Fruit fly (Drosophila melanogaster) whole organism, embryonic: ENCODE results near the gene CG13097.

Source experiments
- Ada2b ChIP-seq: fragments of 200-800 bp; sonication (Bioruptor generic); IDR thresholded peaks from 2 replicates; pipeline ENCODE4 v1.3.6; 2022; ENCODE audit warnings: missing biosample characterization, missing genetic modification characterization
- Asciz ChIP-seq: fragments of 200-800 bp; sonication (Bioruptor generic); optimal IDR thresholded peaks from 2 replicates; lab custom pipeline; 2017; ENCODE audit warnings: missing biosample characterization, mild to moderate bottlenecking, missing genetic modification characterization, missing genetic modification reagents
- Atf3 ChIP-seq: fragments of 200-800 bp; sonication (Bioruptor generic); optimal IDR thresholded peaks from 3 replicates; lab custom pipeline; 2016; ENCODE audit warnings: missing biosample characterization, missing genetic modification characterization
- Awh ChIP-seq: fragments of 200-800 bp; sonication (Bioruptor generic); IDR thresholded peaks from 2 replicates; pipeline ENCODE4, ENCODE4 v1.3.6; 2022; ENCODE audit warnings: missing biosample characterization, missing genetic modification characterization
- CG10274 ChIP-seq: fragments of 200-800 bp; sonication (Bioruptor generic); optimal IDR thresholded peaks from 3 replicates; lab custom pipeline; 2017; ENCODE audit warnings: missing biosample characterization, mild to moderate bottlenecking, missing genetic modification characterization
- CG10321 ChIP-seq: fragments of 200-800 bp; sonication (Bioruptor generic); IDR thresholded peaks from 2 replicates; pipeline ENCODE4 v1.3.6; 2022; ENCODE audit warnings: missing biosample characterization, missing genetic modification characterization
- CG12391 ChIP-seq: fragments of 200-800 bp; sonication (Bioruptor generic); optimal IDR thresholded peaks from 3 replicates; lab custom pipeline; 2018; ENCODE audit warnings: missing biosample characterization, mild to moderate bottlenecking, missing genetic modification characterization, moderate library complexity
- CG13424 ChIP-seq: fragments of 200-800 bp; sonication (Bioruptor generic); optimal IDR thresholded peaks from 2 replicates; lab custom pipeline; 2019; ENCODE audit warnings: missing biosample characterization, mild to moderate bottlenecking, missing genetic modification characterization, moderate library complexity
- CG13624 ChIP-seq: fragments of 200-800 bp; sonication (Bioruptor generic); optimal IDR thresholded peaks from 2 replicates; lab custom pipeline; 2016; ENCODE audit warnings: missing biosample characterization, missing genetic modification characterization
- CG15269 ChIP-seq: fragments of 200-800 bp; sonication (Bioruptor generic); optimal IDR thresholded peaks from 2 replicates; lab custom pipeline; 2018; ENCODE audit warnings: missing biosample characterization, mild to moderate bottlenecking, missing genetic modification characterization, moderate library complexity
- CG15514 ChIP-seq: fragments of 200-800 bp; sonication (Bioruptor generic); optimal IDR thresholded peaks from 3 replicates; lab custom pipeline; 2017; ENCODE audit warnings: missing biosample characterization, missing genetic modification characterization, mild to moderate bottlenecking, moderate library complexity, missing genetic modification reagents
- CG17568 ChIP-seq: fragments of 200-800 bp; sonication (Bioruptor generic); optimal IDR thresholded peaks from 2 replicates; lab custom pipeline; 2018; ENCODE audit warnings: missing biosample characterization, mild to moderate bottlenecking, missing genetic modification characterization, moderate library complexity
- CG1792 ChIP-seq: fragments of 200-800 bp; sonication (Bioruptor generic); optimal IDR thresholded peaks from 2 replicates; lab custom pipeline; 2016; ENCODE audit warnings: missing biosample characterization, missing genetic modification characterization
- CG18262 ChIP-seq: fragments of 200-800 bp; optimal IDR thresholded peaks from 3 replicates; lab custom pipeline; 2019; ENCODE audit warnings: missing biosample characterization, mild to moderate bottlenecking, missing genetic modification characterization, moderate library complexity
- CG2678 ChIP-seq: fragments of 200-800 bp; sonication (Bioruptor generic); optimal IDR thresholded peaks from 3 replicates; lab custom pipeline; 2019; ENCODE audit warnings: missing biosample characterization, mild to moderate bottlenecking, missing genetic modification characterization, moderate library complexity
- CG3838 ChIP-seq: fragments of 200-800 bp; sonication (Bioruptor generic); optimal IDR thresholded peaks from 3 replicates; lab custom pipeline; 2016; ENCODE audit warnings: missing biosample characterization, missing genetic modification characterization
- CG5180 ChIP-seq: fragments of 200-800 bp; sonication (Bioruptor generic); optimal IDR thresholded peaks from 3 replicates; lab custom pipeline; 2017; ENCODE audit warnings: missing biosample characterization, missing genetic modification characterization, mild to moderate bottlenecking, moderate library complexity, missing genetic modification reagents
- CG6272 ChIP-seq: fragments of 200-800 bp; sonication (Bioruptor generic); IDR thresholded peaks from 2 replicates; pipeline ENCODE4 v1.3.6; 2022; ENCODE audit warnings: missing biosample characterization, missing genetic modification characterization
- CG6683 ChIP-seq: fragments of 200-800 bp; sonication (Bioruptor generic); optimal IDR thresholded peaks from 2 replicates; lab custom pipeline; 2017; ENCODE audit warnings: missing biosample characterization, mild to moderate bottlenecking, missing genetic modification characterization, missing genetic modification reagents
- CG6813 ChIP-seq: fragments of 200-800 bp; sonication (Bioruptor generic); optimal IDR thresholded peaks from 2 replicates; lab custom pipeline; 2017; ENCODE audit warnings: missing biosample characterization, missing genetic modification characterization, mild to moderate bottlenecking, moderate library complexity, missing genetic modification reagents
- CG7271 ChIP-seq: fragments of 200-800 bp; sonication (Bioruptor generic); optimal IDR thresholded peaks from 2 replicates; lab custom pipeline; 2018; ENCODE audit warnings: missing biosample characterization, mild to moderate bottlenecking, missing genetic modification characterization, moderate library complexity
- CG7372 ChIP-seq: fragments of 200-800 bp; sonication (Bioruptor generic); IDR thresholded peaks from 2 replicates; pipeline ENCODE4 v1.3.6; 2022; ENCODE audit warnings: missing biosample characterization, missing genetic modification characterization
- CG7963 ChIP-seq: fragments of 200-800 bp; sonication (Bioruptor generic); IDR thresholded peaks from 3 replicates; pipeline ENCODE4 v1.3.6; 2022; ENCODE audit warnings: missing biosample characterization, missing genetic modification characterization; ENCODE audit not compliant: partially characterized antibody
- CG9876 ChIP-seq: fragments of 200-800 bp; sonication (Bioruptor generic); optimal IDR thresholded peaks from 2 replicates; lab custom pipeline; 2016; ENCODE audit warnings: missing biosample characterization, missing genetic modification characterization
- Dfd ChIP-seq, 2 experiments: fragments of >200 bp; optimal IDR thresholded peaks; 2 replicates each; lab custom pipeline; 2017; ENCODE audit warnings: missing biosample characterization in 2 of 2, missing genetic modification characterization in 2 of 2
- Fer1 ChIP-seq: fragments of 200-800 bp; sonication (Bioruptor generic); optimal IDR thresholded peaks from 2 replicates; lab custom pipeline; 2017; ENCODE audit warnings: missing biosample characterization, mild to moderate bottlenecking, missing genetic modification characterization
- Gsc ChIP-seq: fragments of 200-800 bp; sonication (Bioruptor generic); IDR thresholded peaks from 2 replicates; pipeline ENCODE4 v1.3.6; 2022; ENCODE audit warnings: missing biosample characterization, missing genetic modification characterization
- Hmr ChIP-seq: fragments of 200-800 bp; sonication (Bioruptor generic); optimal IDR thresholded peaks from 3 replicates; lab custom pipeline; 2017; ENCODE audit warnings: mild to moderate bottlenecking, missing biosample characterization, missing genetic modification reagents, missing genetic modification characterization
- Side ChIP-seq: fragments of 200-800 bp; sonication (Bioruptor generic); optimal IDR thresholded peaks from 2 replicates; lab custom pipeline; 2016; ENCODE audit warnings: missing biosample characterization, missing genetic modification characterization
- Sin3A ChIP-seq: fragments of >200 bp; optimal IDR thresholded peaks from 2 replicates; lab custom pipeline; 2018
- Sox100B ChIP-seq: fragments of 200-800 bp; sonication (Bioruptor generic); optimal IDR thresholded peaks from 3 replicates; lab custom pipeline; 2018; ENCODE audit warnings: missing biosample characterization, mild to moderate bottlenecking, missing genetic modification characterization
- cato ChIP-seq: fragments of 200-800 bp; sonication (Bioruptor generic); optimal IDR thresholded peaks from 2 replicates; lab custom pipeline; 2016; ENCODE audit warnings: missing biosample characterization, missing genetic modification characterization, borderline replicate concordance
- disco-r ChIP-seq: fragments of 200-800 bp; sonication (Bioruptor generic); optimal IDR thresholded peaks from 2 replicates; lab custom pipeline; 2016; ENCODE audit warnings: missing biosample characterization, missing genetic modification characterization
- ewg ChIP-seq: fragments of 200-800 bp; sonication (Bioruptor generic); optimal IDR thresholded peaks from 3 replicates; lab custom pipeline; 2017; ENCODE audit warnings: mild to moderate bottlenecking, missing biosample characterization, missing genetic modification reagents, missing genetic modification characterization
- exex ChIP-seq: fragments of 200-800 bp; sonication (Bioruptor generic); optimal IDR thresholded peaks from 4 replicates; lab custom pipeline; 2018; ENCODE audit warnings: missing biosample characterization, mild to moderate bottlenecking, missing genetic modification characterization, moderate library complexity
- fd64A ChIP-seq: fragments of 200-800 bp; sonication (Bioruptor generic); optimal IDR thresholded peaks from 3 replicates; lab custom pipeline; 2018; ENCODE audit warnings: missing biosample characterization, mild to moderate bottlenecking, missing genetic modification characterization
- grau ChIP-seq: fragments of 200-800 bp; optimal IDR thresholded peaks from 3 replicates; lab custom pipeline; 2019; ENCODE audit warnings: missing biosample characterization, mild to moderate bottlenecking, missing genetic modification characterization, moderate library complexity
- gt ChIP-seq: fragments of 200-800 bp; sonication (Bioruptor generic); IDR thresholded peaks from 2 replicates; pipeline ENCODE4 v1.3.6; 2022; ENCODE audit warnings: missing biosample characterization, missing genetic modification characterization
- maf-S ChIP-seq: fragments of 200-800 bp; sonication (Bioruptor generic); optimal IDR thresholded peaks from 2 replicates; lab custom pipeline; 2016; ENCODE audit warnings: missing biosample characterization, missing genetic modification characterization
- pho ChIP-seq: fragments of 200-800 bp; sonication (Bioruptor generic); optimal IDR thresholded peaks from 2 replicates; lab custom pipeline; 2016; ENCODE audit warnings: missing biosample characterization, missing genetic modification characterization
- repo ChIP-seq: fragments of 200-800 bp; sonication (Bioruptor generic); optimal IDR thresholded peaks from 2 replicates; lab custom pipeline; 2016; ENCODE audit warnings: missing biosample characterization, missing genetic modification characterization
- run ChIP-seq: fragments of 200-800 bp; sonication (Bioruptor generic); optimal IDR thresholded peaks from 3 replicates; lab custom pipeline; 2018; ENCODE audit warnings: missing biosample characterization, mild to moderate bottlenecking, missing genetic modification characterization
- shn ChIP-seq: fragments of 200-800 bp; sonication (Bioruptor generic); optimal IDR thresholded peaks from 3 replicates; lab custom pipeline; 2016; ENCODE audit warnings: missing biosample characterization, missing genetic modification characterization
- slp2 ChIP-seq: fragments of 200-800 bp; sonication (Bioruptor generic); optimal IDR thresholded peaks from 2 replicates; lab custom pipeline; 2016; ENCODE audit warnings: missing biosample characterization, missing genetic modification characterization
- stc ChIP-seq: fragments of 200-800 bp; sonication (Bioruptor generic); IDR thresholded peaks from 2 replicates; pipeline ENCODE4 v1.3.6; 2022; ENCODE audit warnings: missing biosample characterization, missing genetic modification characterization
- sug ChIP-seq: fragments of 200-800 bp; optimal IDR thresholded peaks from 2 replicates; lab custom pipeline; 2019; ENCODE audit warnings: missing biosample characterization, mild to moderate bottlenecking, missing genetic modification characterization, moderate library complexity
- vfl ChIP-seq: fragments of 200-800 bp; sonication (Bioruptor generic); optimal IDR thresholded peaks from 2 replicates; lab custom pipeline; 2016; ENCODE audit warnings: missing biosample characterization, missing genetic modification characterization
- zf30C ChIP-seq: fragments of 200-800 bp; sonication (Bioruptor generic); optimal IDR thresholded peaks from 3 replicates; lab custom pipeline; 2018; ENCODE audit warnings: missing biosample characterization, mild to moderate bottlenecking, missing genetic modification characterization
- zfh2 ChIP-seq: fragments of 200-800 bp; sonication (Bioruptor generic); optimal IDR thresholded peaks from 2 replicates; lab custom pipeline; 2016; ENCODE audit warnings: missing biosample characterization, missing genetic modification characterization

Gene CG13097

dm6 chr2L:8534515-8535295, 20.0 kb upstream of the CG13097 start (continued):
- no peak for TF ChIP-seq exex
- peak; percentile 91 for TF ChIP-seq CG5180 (GFP tag; lab: Kevin White, UChicago)
- TF ChIP-seq Dfd (GFP tag; optimal IDR thresholded peaks at IDR 0.05; lab: Kevin White, UChicago): no peak
- peak; percentile 98 for TF ChIP-seq stc (GFP tag; lab: Robert Waterston, UW)
- peak; percentile 94 for TF ChIP-seq CG7372 (GFP tag; lab: Robert Waterston, UW)
- TF ChIP-seq gt (GFP tag; lab: Robert Waterston, UW): peak; percentile 88
- no peak for TF ChIP-seq zf30C (GFP tag; lab: Kevin White, UChicago)
- TF ChIP-seq Awh (GFP tag; lab: Robert Waterston, UW): peak; percentile 94
- TF ChIP-seq Atf3 (GFP tag; lab: Kevin White, UChicago): peak; percentile 84
- TF ChIP-seq CG7271 (tag; lab: Kevin White, UChicago): peak; percentile 60
- peak; percentile 37 for TF ChIP-seq CG13624 (GFP tag; lab: Kevin White, UChicago)
- TF ChIP-seq Gsc (GFP tag; lab: Robert Waterston, UW): no peak
- peak; percentile 66 for TF ChIP-seq shn (GFP tag; lab: Kevin White, UChicago)
- TF ChIP-seq CG1792 (GFP tag; lab: Kevin White, UChicago): peak; percentile 40
- peak; percentile 78 for TF ChIP-seq sug (tag; lab: Kevin White, UChicago)
- peak; percentile 75 for TF ChIP-seq vfl (GFP tag; lab: Kevin White, UChicago)
- peak; percentile 98 for TF ChIP-seq Sox100B (GFP tag; lab: Kevin White, UChicago)
- TF ChIP-seq CG15269 (tag; lab: Kevin White, UChicago): peak; percentile 96
- TF ChIP-seq Side: peak; percentile 70
- TF ChIP-seq Ada2b (GFP tag; lab: Robert Waterston, UW): peak; percentile 93
- TF ChIP-seq CG15514 (GFP tag; lab: Kevin White, UChicago): peak; percentile 72
- TF ChIP-seq CG6813 (GFP tag; lab: Kevin White, UChicago): peak; percentile 89
- peak; percentile 52 for TF ChIP-seq repo (GFP tag; lab: Kevin White, UChicago)
- no peak for TF ChIP-seq Sin3A
- TF ChIP-seq Asciz: peak; percentile 98
- TF ChIP-seq Hmr (GFP tag; lab: Kevin White, UChicago): peak; percentile 88
- no peak for TF ChIP-seq CG7963
- TF ChIP-seq slp2 (GFP tag; lab: Kevin White, UChicago): peak; percentile 86
- TF ChIP-seq CG6272 (GFP tag; lab: Robert Waterston, UW): peak; percentile 90
- peak; percentile 39 for TF ChIP-seq CG9876 (GFP tag; lab: Kevin White, UChicago)
- peak; percentile 97 for TF ChIP-seq fd64A (GFP tag; lab: Kevin White, UChicago)
- peak; percentile 95 for TF ChIP-seq CG18262 (tag; lab: Kevin White, UChicago)
- TF ChIP-seq CG10274 (GFP tag; lab: Kevin White, UChicago): peak; percentile 78
- TF ChIP-seq maf-S (GFP tag; lab: Kevin White, UChicago): peak; percentile 84
- no peak for TF ChIP-seq pho
- peak; percentile 18 for TF ChIP-seq zfh2 (GFP tag; lab: Kevin White, UChicago)
- TF ChIP-seq Fer1: peak; percentile 94
- peak; percentile 94 for TF ChIP-seq CG17568 (GFP tag; lab: Kevin White, UChicago)
- TF ChIP-seq CG3838 (GFP tag; lab: Kevin White, UChicago): peak; percentile 84
- peak; percentile 79 for TF ChIP-seq CG6683 (GFP tag; lab: Kevin White, UChicago)
- peak; percentile 88 for TF ChIP-seq disco-r (GFP tag; lab: Kevin White, UChicago)
- TF ChIP-seq CG2678 (tag; lab: Kevin White, UChicago): peak; percentile 97
- TF ChIP-seq CG13424: peak; percentile 98
- TF ChIP-seq cato (GFP tag; lab: Kevin White, UChicago): peak; percentile 90
- TF ChIP-seq CG10321 (GFP tag; lab: Robert Waterston, UW): peak; percentile 73
- TF ChIP-seq CG12391 (tag; lab: Kevin White, UChicago): peak; percentile 96
- TF ChIP-seq grau (tag; lab: Kevin White, UChicago): peak; percentile 95
- TF ChIP-seq run (tag; lab: Kevin White, UChicago): peak; percentile 96
- peak; percentile 95 for TF ChIP-seq ewg (GFP tag; lab: Kevin White, UChicago)
